Fruit fly (Drosophila melanogaster) whole organism, embryonic: ENCODE data around the gene CG3909.

ENCODE experiments used
- B-H1 ChIP-seq: fragments of 200-800 bp; sonication (Bioruptor generic); IDR thresholded peaks from 3 replicates; pipeline ENCODE4 v1.3.6; 2022; ENCODE audit warnings: missing biosample characterization, missing genetic modification characterization
- CG10274 ChIP-seq: fragments of 200-800 bp; sonication (Bioruptor generic); optimal IDR thresholded peaks from 3 replicates; lab custom pipeline; 2017; ENCODE audit warnings: missing biosample characterization, mild to moderate bottlenecking, missing genetic modification characterization
- CG11093 ChIP-seq: fragments of 200-800 bp; sonication (Bioruptor generic); IDR thresholded peaks from 3 replicates; pipeline ENCODE4 v1.3.6; 2022; ENCODE audit warnings: missing biosample characterization, missing genetic modification characterization
- CG11247 ChIP-seq: fragments of 200-800 bp; sonication (Bioruptor generic); IDR thresholded peaks from 2 replicates; pipeline ENCODE4 v1.3.6; 2022; ENCODE audit warnings: missing biosample characterization, missing genetic modification characterization
- CG12391 ChIP-seq: fragments of 200-800 bp; sonication (Bioruptor generic); optimal IDR thresholded peaks from 3 replicates; lab custom pipeline; 2018; ENCODE audit warnings: missing biosample characterization, mild to moderate bottlenecking, missing genetic modification characterization, moderate library complexity
- CG13624 ChIP-seq: fragments of 200-800 bp; sonication (Bioruptor generic); optimal IDR thresholded peaks from 2 replicates; lab custom pipeline; 2016; ENCODE audit warnings: missing biosample characterization, missing genetic modification characterization
- CG13894 ChIP-seq: fragments of 200-800 bp; sonication (Bioruptor generic); optimal IDR thresholded peaks from 3 replicates; lab custom pipeline; 2018; ENCODE audit warnings: missing biosample characterization, mild to moderate bottlenecking, missing genetic modification characterization, moderate library complexity
- CG15514 ChIP-seq: fragments of 200-800 bp; sonication (Bioruptor generic); optimal IDR thresholded peaks from 3 replicates; lab custom pipeline; 2017; ENCODE audit warnings: missing biosample characterization, missing genetic modification characterization, mild to moderate bottlenecking, moderate library complexity, missing genetic modification reagents
- CG17361 ChIP-seq: fragments of 200-800 bp; sonication (Bioruptor generic); IDR thresholded peaks from 3 replicates; pipeline ENCODE4 v1.3.6; 2022; ENCODE audit warnings: missing biosample characterization, missing genetic modification characterization
- CG17568 ChIP-seq: fragments of 200-800 bp; sonication (Bioruptor generic); optimal IDR thresholded peaks from 2 replicates; lab custom pipeline; 2018; ENCODE audit warnings: missing biosample characterization, mild to moderate bottlenecking, missing genetic modification characterization, moderate library complexity
- CG18619 ChIP-seq: fragments of 200-800 bp; sonication (Bioruptor generic); optimal IDR thresholded peaks from 3 replicates; lab custom pipeline; 2017; ENCODE audit warnings: missing biosample characterization, mild to moderate bottlenecking, missing genetic modification characterization
- CG2120 ChIP-seq: fragments of 200-800 bp; sonication (Bioruptor generic); optimal IDR thresholded peaks from 3 replicates; lab custom pipeline; 2016; ENCODE audit warnings: missing biosample characterization, missing genetic modification characterization
- CG2129 ChIP-seq: fragments of 200-800 bp; sonication (Bioruptor generic); IDR thresholded peaks from 2 replicates; pipeline ENCODE4 v1.3.6; 2022; ENCODE audit warnings: missing biosample characterization, missing genetic modification characterization; ENCODE audit not compliant: partially characterized antibody
- CG2199 ChIP-seq: fragments of 200-800 bp; sonication (Bioruptor generic); IDR thresholded peaks from 3 replicates; pipeline ENCODE4 v1.3.6; 2022; ENCODE audit warnings: missing biosample characterization, missing genetic modification characterization
- CG30403 ChIP-seq: fragments of 200-800 bp; sonication (Bioruptor generic); optimal IDR thresholded peaks from 3 replicates; lab custom pipeline; 2016; ENCODE audit warnings: missing biosample characterization, missing genetic modification characterization
- CG33213 ChIP-seq: fragments of 200-800 bp; sonication (Bioruptor generic); optimal IDR thresholded peaks from 3 replicates; lab custom pipeline; 2016; ENCODE audit warnings: missing biosample characterization, missing genetic modification characterization
- CG3726 ChIP-seq: fragments of 200-800 bp; sonication (Bioruptor generic); IDR thresholded peaks from 3 replicates; pipeline ENCODE4, ENCODE4 v1.3.6; 2022; ENCODE audit warnings: missing biosample characterization, missing genetic modification characterization
- CG3847 ChIP-seq: fragments of 200-800 bp; sonication (Bioruptor generic); IDR thresholded peaks from 2 replicates; pipeline ENCODE4 v1.3.6; 2022; ENCODE audit warnings: missing biosample characterization, missing genetic modification characterization
- CG4404 ChIP-seq: fragments of 200-800 bp; sonication (Bioruptor generic); IDR thresholded peaks from 2 replicates; pipeline ENCODE4 v1.3.6; 2022; ENCODE audit warnings: missing biosample characterization, missing genetic modification characterization
- CG4424 ChIP-seq: fragments of 200-800 bp; sonication (Bioruptor generic); optimal IDR thresholded peaks from 3 replicates; lab custom pipeline; 2016; ENCODE audit warnings: missing biosample characterization, missing genetic modification characterization
- CG6254 ChIP-seq: fragments of 200-800 bp; sonication (Bioruptor generic); optimal IDR thresholded peaks from 3 replicates; lab custom pipeline; 2017; ENCODE audit warnings: mild to moderate bottlenecking, missing biosample characterization, missing genetic modification reagents, missing genetic modification characterization
- CG6813 ChIP-seq: fragments of 200-800 bp; sonication (Bioruptor generic); optimal IDR thresholded peaks from 2 replicates; lab custom pipeline; 2017; ENCODE audit warnings: missing biosample characterization, missing genetic modification characterization, mild to moderate bottlenecking, moderate library complexity, missing genetic modification reagents
- CG6854 ChIP-seq: fragments of 200-800 bp; sonication (Bioruptor generic); optimal IDR thresholded peaks from 3 replicates; lab custom pipeline; 2017; ENCODE audit warnings: missing biosample characterization, mild to moderate bottlenecking, missing genetic modification characterization
- CG8089 ChIP-seq: fragments of 200-800 bp; sonication (Bioruptor generic); optimal IDR thresholded peaks from 3 replicates; lab custom pipeline; 2016; ENCODE audit warnings: missing biosample characterization, missing genetic modification characterization
- Dbx ChIP-seq: fragments of 200-800 bp; sonication (Bioruptor generic); IDR thresholded peaks from 3 replicates; pipeline ENCODE4 v1.3.6; 2022; ENCODE audit warnings: missing biosample characterization, missing genetic modification characterization
- E2f2 ChIP-seq: fragments of 200-800 bp; sonication (Bioruptor generic); IDR thresholded peaks from 2 replicates; pipeline ENCODE4 v1.3.6; 2022; ENCODE audit warnings: missing biosample characterization, missing genetic modification characterization
- Fer1 ChIP-seq: fragments of 200-800 bp; sonication (Bioruptor generic); optimal IDR thresholded peaks from 2 replicates; lab custom pipeline; 2017; ENCODE audit warnings: missing biosample characterization, mild to moderate bottlenecking, missing genetic modification characterization
- GATAe ChIP-seq: fragments of 200-800 bp; sonication (Bioruptor generic); conservative IDR thresholded peaks from 2 replicates; pipeline ENCODE4 v1.3.6; 2022; ENCODE audit warnings: missing biosample characterization, missing genetic modification characterization
- Gug ChIP-seq: fragments of 200-800 bp; sonication (Bioruptor generic); IDR thresholded peaks from 4 replicates; pipeline ENCODE4 v1.3.6; 2022; ENCODE audit warnings: missing biosample characterization, missing genetic modification characterization
- HmgZ ChIP-seq: fragments of 200-800 bp; sonication (Bioruptor generic); optimal IDR thresholded peaks from 2 replicates; lab custom pipeline; 2018; ENCODE audit warnings: missing biosample characterization, mild to moderate bottlenecking, missing genetic modification characterization
- Hr3 ChIP-seq: fragments of 200-800 bp; sonication (Bioruptor generic); optimal IDR thresholded peaks from 3 replicates; lab custom pipeline; 2016; ENCODE audit warnings: missing biosample characterization, missing genetic modification characterization
- Hr78 ChIP-seq, 2 experiments: fragments of 200-800 bp in 1 of 2; fragments of >200 bp in 1 of 2; sonication (Bioruptor generic) in 1 of 2; optimal IDR thresholded peaks; 2 replicates each; lab custom pipeline; 2017 to 2019; ENCODE audit warnings: missing biosample characterization in 2 of 2, missing genetic modification characterization in 2 of 2, mild to moderate bottlenecking in 1 of 2, moderate library complexity in 1 of 2
- MTF-1 ChIP-seq: fragments of 200-800 bp; sonication (Bioruptor generic); optimal IDR thresholded peaks from 2 replicates; lab custom pipeline; 2018; ENCODE audit warnings: missing biosample characterization, mild to moderate bottlenecking, missing genetic modification characterization, borderline replicate concordance
- NC2α ChIP-seq: fragments of 200-800 bp; sonication (Bioruptor generic); optimal IDR thresholded peaks from 2 replicates; lab custom pipeline; 2016; ENCODE audit warnings: missing biosample characterization, missing genetic modification characterization
- NC2β ChIP-seq: fragments of 200-800 bp; sonication (Bioruptor generic); optimal IDR thresholded peaks from 2 replicates; lab custom pipeline; 2016; ENCODE audit warnings: missing biosample characterization, missing genetic modification characterization
- Oaz ChIP-seq: fragments of 200-800 bp; sonication (Bioruptor generic); IDR thresholded peaks from 2 replicates; pipeline ENCODE4 v1.3.6; 2022; ENCODE audit warnings: missing biosample characterization, missing genetic modification characterization
- Scr ChIP-seq: fragments of 200-800 bp; sonication (Bioruptor generic); IDR thresholded peaks from 2 replicates; pipeline ENCODE4 v1.3.6; 2022; ENCODE audit warnings: missing biosample characterization, missing genetic modification characterization; ENCODE audit not compliant: partially characterized antibody
- ato ChIP-seq: fragments of 200-800 bp; sonication (Bioruptor generic); IDR thresholded peaks from 2 replicates; pipeline ENCODE4 v1.3.6; 2022; ENCODE audit warnings: missing biosample characterization, missing genetic modification characterization; ENCODE audit not compliant: partially characterized antibody
- cas ChIP-seq: fragments of 200-800 bp; sonication (Bioruptor generic); IDR thresholded peaks from 2 replicates; pipeline ENCODE4 v1.3.6; 2022; ENCODE audit warnings: missing biosample characterization, missing genetic modification characterization
- dan ChIP-seq: fragments of 200-800 bp; sonication (Bioruptor generic); IDR thresholded peaks from 2 replicates; pipeline ENCODE4 v1.3.6; 2022; ENCODE audit warnings: missing biosample characterization, missing genetic modification characterization
- dmrt11E ChIP-seq: fragments of 200-800 bp; sonication (Bioruptor generic); optimal IDR thresholded peaks from 3 replicates; lab custom pipeline; 2018; ENCODE audit warnings: missing biosample characterization, mild to moderate bottlenecking, missing genetic modification characterization, moderate library complexity
- lmd ChIP-seq: fragments of 200-800 bp; sonication (Bioruptor generic); IDR thresholded peaks from 2 replicates; pipeline ENCODE4 v1.3.6; 2022; ENCODE audit warnings: missing biosample characterization, missing genetic modification characterization
- pho ChIP-seq: fragments of 200-800 bp; sonication (Bioruptor generic); optimal IDR thresholded peaks from 2 replicates; lab custom pipeline; 2016; ENCODE audit warnings: missing biosample characterization, missing genetic modification characterization
- pnt ChIP-seq: fragments of 200-800 bp; sonication (Bioruptor generic); optimal IDR thresholded peaks from 3 replicates; lab custom pipeline; 2016; ENCODE audit warnings: missing biosample characterization, missing genetic modification characterization
- repo ChIP-seq: fragments of 200-800 bp; sonication (Bioruptor generic); optimal IDR thresholded peaks from 2 replicates; lab custom pipeline; 2016; ENCODE audit warnings: missing biosample characterization, missing genetic modification characterization
- shn ChIP-seq: fragments of 200-800 bp; sonication (Bioruptor generic); optimal IDR thresholded peaks from 3 replicates; lab custom pipeline; 2016; ENCODE audit warnings: missing biosample characterization, missing genetic modification characterization
- stwl ChIP-seq: fragments of 200-800 bp; sonication (Bioruptor generic); optimal IDR thresholded peaks from 3 replicates; lab custom pipeline; 2018; ENCODE audit warnings: missing biosample characterization, mild to moderate bottlenecking, missing genetic modification characterization, moderate library complexity
- sug ChIP-seq: fragments of 200-800 bp; optimal IDR thresholded peaks from 2 replicates; lab custom pipeline; 2019; ENCODE audit warnings: missing biosample characterization, mild to moderate bottlenecking, missing genetic modification characterization, moderate library complexity
- vvl ChIP-seq: fragments of 200-800 bp; sonication (Bioruptor generic); IDR thresholded peaks from 2 replicates; pipeline ENCODE4 v1.3.6; 2022; ENCODE audit warnings: missing biosample characterization, missing genetic modification characterization

The CG3909 gene

DNA sequence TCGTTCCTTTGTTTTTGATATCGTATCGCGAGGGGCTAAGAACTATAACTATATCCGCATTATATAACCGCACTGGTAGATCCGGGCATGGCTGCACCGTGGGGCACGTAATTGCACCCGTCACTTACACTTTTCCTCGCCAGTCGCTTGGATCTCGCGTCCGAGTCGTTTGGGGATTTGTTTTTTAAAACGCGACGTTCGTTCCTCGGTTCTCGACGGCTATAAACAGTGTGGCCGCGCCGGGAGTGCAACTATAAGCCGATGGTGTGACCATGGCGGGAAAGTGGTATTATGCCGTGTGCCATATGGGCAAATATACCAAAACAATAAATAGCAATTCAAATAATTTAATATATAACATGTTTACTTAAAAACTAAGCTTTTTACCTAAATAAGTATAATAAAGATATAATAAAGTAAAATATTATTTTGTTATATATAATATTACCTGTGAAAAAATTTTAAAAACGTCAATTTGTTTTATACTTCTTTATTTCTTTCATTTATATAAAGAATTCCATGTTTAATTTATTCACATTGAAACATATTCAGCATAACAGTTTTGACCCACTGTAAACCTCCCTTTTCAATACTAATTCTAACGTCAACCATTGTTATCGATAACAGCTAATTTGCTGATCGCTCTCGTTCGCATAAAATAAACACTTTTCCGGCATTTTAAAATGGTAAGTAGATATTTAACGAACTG lies at the start of gene CG3909, which contains the start of gene Mical (continued):
- TF ChIP-seq CG17361 (GFP tag; lab: Robert Waterston, UW) (peak; percentile 92), dan (no peak), NC2α (GFP tag; lab: Kevin White, UChicago) (no peak), CG3726 (peak; percentile 81; the same call in 2 of the 3 replicates), CG6813 (GFP tag; lab: Kevin White, UChicago) (peak; percentile 40), CG2120 (GFP tag; lab: Kevin White, UChicago) (peak; percentile 83), Gug (peak; percentile 77; the same call in 3 of the 4 replicates), CG4404 (GFP tag; lab: Robert Waterston, UW) (peak; percentile 52; the same call in 1 of the 2 replicates), CG17568 (GFP tag; lab: Kevin White, UChicago) (no peak), CG6254 (GFP tag; lab: Kevin White, UChicago) (peak; percentile 54), CG13894 (peak; percentile 87), CG2129 (GFP tag; lab: Robert Waterston, UW) (no peak), Hr78 (GFP tag; optimal IDR thresholded peaks at IDR 0.05; lab: Kevin White, UChicago) (peak in 1 of 2 experiments; percentile 59), Fer1 (GFP tag; lab: Kevin White, UChicago) (peak; percentile 79), CG3847 (GFP tag; lab: Robert Waterston, UW) (peak; percentile 86), CG8089 (GFP tag; lab: Kevin White, UChicago) (no peak), Hr3 (GFP tag; lab: Kevin White, UChicago) (peak; percentile 84), GATAe (GFP tag; lab: Robert Waterston, UW) (no peak), lmd (GFP tag; lab: Robert Waterston, UW) (peak; percentile 86), CG4424 (GFP tag; lab: Kevin White, UChicago) (peak; percentile 72), Scr (GFP tag; lab: Robert Waterston, UW) (peak; percentile 54), sug (tag; lab: Kevin White, UChicago) (peak; percentile 87), cas (GFP tag; lab: Robert Waterston, UW) (peak; percentile 83; the same call in 1 of the 2 replicates), pnt (GFP tag; lab: Kevin White, UChicago) (peak; percentile 40), CG13624 (peak; percentile 27), CG12391 (tag; lab: Kevin White, UChicago) (peak; percentile 94), B-H1 (peak; percentile 89), CG11247 (GFP tag; lab: Robert Waterston, UW) (peak; percentile 91), CG11093 (GFP tag; lab: Robert Waterston, UW) (peak; percentile 69; the same call in 2 of the 3 replicates), repo (GFP tag; lab: Kevin White, UChicago) (no peak), Dbx (GFP tag; lab: Robert Waterston, UW) (peak; percentile 93), E2f2 (GFP tag; lab: Robert Waterston, UW) (peak; percentile 70), shn (GFP tag; lab: Kevin White, UChicago) (no peak), dmrt11E (tag; lab: Kevin White, UChicago) (peak; percentile 85), vvl (GFP tag; lab: Robert Waterston, UW) (peak; percentile 97), CG18619 (GFP tag; lab: Kevin White, UChicago) (peak; percentile 78), pho (GFP tag; lab: Kevin White, UChicago) (peak; percentile 51), CG30403 (GFP tag; lab: Kevin White, UChicago) (peak; percentile 85), CG33213 (GFP tag; lab: Kevin White, UChicago) (peak; percentile 22), ato (GFP tag; lab: Robert Waterston, UW) (peak; percentile 70), Oaz (GFP tag; lab: Robert Waterston, UW) (peak; percentile 76), CG10274 (GFP tag; lab: Kevin White, UChicago) (no peak), stwl (tag; lab: Kevin White, UChicago) (peak; percentile 61), NC2β (GFP tag; lab: Kevin White, UChicago) (peak; percentile 12), CG2199 (GFP tag; lab: Robert Waterston, UW) (peak; percentile 57; the same call in 1 of the 3 replicates), HmgZ (tag; lab: Kevin White, UChicago) (peak; percentile 69), CG15514 (GFP tag; lab: Kevin White, UChicago) (peak; percentile 59), CG6854 (no peak), MTF-1 (peak; percentile 84)
